Fruit fly (Drosophila melanogaster): ENCODE measurements around the gene CG6276.

Gene CG6276

DNA sequence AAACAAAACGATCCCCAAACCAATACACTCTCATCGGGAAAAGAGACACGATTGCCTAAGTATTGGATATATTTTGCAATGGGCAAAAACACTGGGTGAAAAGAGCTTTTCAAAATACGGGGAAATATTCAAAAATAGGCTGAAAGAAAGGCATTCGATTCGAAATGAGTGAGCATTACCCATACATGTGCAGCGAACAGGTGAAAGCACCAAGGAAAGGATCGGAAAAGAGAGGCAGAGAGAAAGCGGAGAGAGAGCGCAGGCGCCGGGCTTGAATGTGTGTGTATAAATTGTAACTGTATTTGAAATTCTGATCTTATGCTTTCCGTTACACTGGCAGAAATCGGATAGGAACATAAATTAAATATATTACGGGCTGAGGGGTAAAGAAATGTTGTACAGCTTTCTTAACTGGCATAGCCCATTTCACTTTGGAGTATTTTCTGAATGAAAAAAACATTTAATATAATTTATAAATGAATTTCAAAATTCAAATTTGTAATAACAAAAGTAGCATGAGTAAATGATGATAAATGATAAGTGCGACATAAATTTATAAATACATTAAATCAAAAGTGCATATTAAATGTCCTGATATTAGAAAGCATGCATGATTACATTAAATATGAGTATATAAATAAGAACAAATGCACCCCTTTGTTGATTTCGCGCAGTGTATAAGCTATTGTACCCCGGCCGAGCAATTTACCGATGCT, 39.1 kb downstream of the CG6276 start (continued):
- TF ChIP-seq CG13296 (GFP tag; optimal IDR thresholded peaks at IDR 0.05) (peak; percentile 47), bsh (GFP tag; optimal IDR thresholded peaks at IDR 0.05) (peak in 1 of 2 experiments; percentile 71), CG13123 (GFP tag; optimal IDR thresholded peaks at IDR 0.05) (peak; percentile 13), CG12769 (tag; optimal IDR thresholded peaks at IDR 0.05) (no peak), rib (GFP tag; IDR thresholded peaks at IDR 0.05) (no peak), klu (GFP tag; IDR thresholded peaks at IDR 0.05) (no peak), prd (optimal IDR thresholded peaks at IDR 0.05) (no peak), prd (GFP tag; IDR thresholded peaks at IDR 0.05) (peak; percentile 61; the same call in 2 of the 3 replicates), z (GFP tag; IDR thresholded peaks at IDR 0.05) (no peak), CG4820 (GFP tag; optimal IDR thresholded peaks at IDR 0.05) (peak; percentile 75), Fer3 (tag; optimal IDR thresholded peaks at IDR 0.05) (peak; percentile 2), CG13894 (tag; optimal IDR thresholded peaks at IDR 0.05) (no peak), CG14710 (tag; optimal IDR thresholded peaks at IDR 0.05) (peak; percentile 83), gsb (GFP tag; IDR thresholded peaks at IDR 0.05) (no peak), CG9932 (GFP tag; IDR thresholded peaks at IDR 0.05) (no peak), bigmax (GFP tag; optimal IDR thresholded peaks at IDR 0.05) (no peak), scrt (GFP tag; optimal IDR thresholded peaks at IDR 0.05) (peak; percentile 47), pan (optimal IDR thresholded peaks at IDR 0.05) (no peak), pan (GFP tag; optimal IDR thresholded peaks at IDR 0.05 in 1 of 2, IDR thresholded peaks at IDR 0.05 in 1 of 2) (peak in 1 of 2 experiments; percentile 12), schlank (tag; optimal IDR thresholded peaks at IDR 0.05) (no peak), CG6254 (GFP tag; optimal IDR thresholded peaks at IDR 0.05) (peak; percentile 62), sim (GFP tag; IDR thresholded peaks at IDR 0.05) (peak; percentile 36; the same call in 1 of the 2 replicates), CG32532 (GFP tag; IDR thresholded peaks at IDR 0.05) (peak; percentile 16; the same call in 1 of the 2 replicates), hkb (optimal IDR thresholded peaks at IDR 0.05) (no peak), hkb (GFP tag; IDR thresholded peaks at IDR 0.05) (peak; percentile 48), Bgb (GFP tag; IDR thresholded peaks at IDR 0.05; ENCODE audit: partially characterized antibody) (no peak), Xbp1 (GFP tag; optimal IDR thresholded peaks at IDR 0.05) (peak; percentile 72), CG3407 (GFP tag; optimal IDR thresholded peaks at IDR 0.05) (peak; percentile 57), CG2116 (GFP tag; optimal IDR thresholded peaks at IDR 0.05) (peak; percentile 36), CG4707 (GFP tag; optimal IDR thresholded peaks at IDR 0.05) (peak; percentile 8), zfh1 (GFP tag; IDR thresholded peaks at IDR 0.05) (0 out of 3 replicates have a peak, but pooled peaks have one; percentile 46), repo (GFP tag; optimal IDR thresholded peaks at IDR 0.05) (no peak), CG16779 (GFP tag; IDR thresholded peaks at IDR 0.05) (no peak), CG34422 (GFP tag; IDR thresholded peaks at IDR 0.05) (0 out of 3 replicates have a peak, but pooled peaks have one; percentile 23), ap (GFP tag; IDR thresholded peaks at IDR 0.05) (no peak), Taf1 (GFP tag; IDR thresholded peaks at IDR 0.05) (no peak), NC2α (GFP tag; optimal IDR thresholded peaks at IDR 0.05) (no peak), grn (GFP tag; optimal IDR thresholded peaks at IDR 0.05) (no peak), Rfx (GFP tag; IDR thresholded peaks at IDR 0.05) (peak; percentile 47; the same call in 1 of the 2 replicates), CG6272 (GFP tag; IDR thresholded peaks at IDR 0.05) (no peak), CG15514 (GFP tag; optimal IDR thresholded peaks at IDR 0.05) (no peak), ash1 (GFP tag; optimal IDR thresholded peaks at IDR 0.05) (no peak), oc (tag; optimal IDR thresholded peaks at IDR 0.05) (peak; percentile 27), CG17328 (GFP tag; IDR thresholded peaks at IDR 0.05) (peak; percentile 31; the same call in 1 of the 2 replicates), ac (GFP tag; optimal IDR thresholded peaks at IDR 0.05) (no peak), CG6765 (GFP tag; optimal IDR thresholded peaks at IDR 0.05) (no peak), E2f2 (GFP tag; IDR thresholded peaks at IDR 0.05) (peak; percentile 38; the same call in 1 of the 2 replicates), hth (optimal IDR thresholded peaks at IDR 0.05) (no peak), CG11560 (tag; IDR thresholded peaks at IDR 0.05) (no peak), Dip2 (GFP tag; IDR thresholded peaks at IDR 0.05) (no peak), CG7839 (tag; optimal IDR thresholded peaks at IDR 0.05) (peak; percentile 82)

All from whole organism, embryonic.